Worm (Caenorhabditis elegans): ENCODE results near the gene K10B2.4.

Gene K10B2.4

DNA sequence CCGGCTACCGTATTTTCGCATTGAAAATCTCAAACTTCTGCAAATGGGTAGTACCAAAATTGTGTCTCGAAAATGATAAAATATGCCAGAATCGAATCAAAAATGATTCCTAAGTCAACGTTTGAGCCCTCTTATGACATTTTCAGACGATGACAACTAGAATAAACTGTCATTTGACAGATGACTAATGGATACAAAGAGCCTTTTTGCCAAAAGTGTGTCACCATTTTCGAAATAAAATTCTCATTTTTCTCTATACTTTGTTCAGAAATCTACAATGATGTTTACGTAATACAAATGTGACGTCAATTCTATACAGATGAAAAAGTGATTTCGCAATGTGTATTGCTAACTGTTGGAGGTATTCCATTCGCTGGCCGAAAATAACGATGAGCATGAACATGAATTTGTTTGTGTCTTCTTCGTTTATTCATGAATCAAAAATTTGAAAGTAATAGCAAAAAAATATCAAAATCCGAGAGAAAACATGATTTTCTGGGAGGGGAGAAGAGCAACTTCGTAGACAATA, 14.1 kb downstream of the K10B2.4 start (continued):
- TF ChIP-seq nhr-84 (tag; optimal IDR thresholded peaks at IDR 0.05) (no peak), efl-1 (optimal IDR thresholded peaks at IDR 0.05) (peak; percentile 16 to 57), efl-1 (GFP tag; optimal IDR thresholded peaks at IDR 0.05 in 1 of 2) (no peak), C04F5.9 (tag; optimal IDR thresholded peaks at IDR 0.05) (peak; percentile 5), nhr-20 (tag; optimal IDR thresholded peaks at IDR 0.05) (peak; percentile 56), ceh-8 (GFP tag; optimal IDR thresholded peaks at IDR 0.05) (no peak), nhr-12 (tag; optimal IDR thresholded peaks at IDR 0.05) (no peak), F16B12.6 (tag; optimal IDR thresholded peaks at IDR 0.05) (no peak), isw-1 (GFP tag; IDR thresholded peaks at IDR 0.05) (no peak), egl-13 (tag; optimal IDR thresholded peaks at IDR 0.05) (no peak), hpl-2 (GFP tag; optimal IDR thresholded peaks at IDR 0.05) (peak; percentile 80), irx-1 (tag; optimal IDR thresholded peaks at IDR 0.05) (no peak), grh-1 (GFP tag; IDR thresholded peaks at IDR 0.05) (0 out of 2 replicates have a peak, but pooled peaks have one; percentile 13)

DNA sequence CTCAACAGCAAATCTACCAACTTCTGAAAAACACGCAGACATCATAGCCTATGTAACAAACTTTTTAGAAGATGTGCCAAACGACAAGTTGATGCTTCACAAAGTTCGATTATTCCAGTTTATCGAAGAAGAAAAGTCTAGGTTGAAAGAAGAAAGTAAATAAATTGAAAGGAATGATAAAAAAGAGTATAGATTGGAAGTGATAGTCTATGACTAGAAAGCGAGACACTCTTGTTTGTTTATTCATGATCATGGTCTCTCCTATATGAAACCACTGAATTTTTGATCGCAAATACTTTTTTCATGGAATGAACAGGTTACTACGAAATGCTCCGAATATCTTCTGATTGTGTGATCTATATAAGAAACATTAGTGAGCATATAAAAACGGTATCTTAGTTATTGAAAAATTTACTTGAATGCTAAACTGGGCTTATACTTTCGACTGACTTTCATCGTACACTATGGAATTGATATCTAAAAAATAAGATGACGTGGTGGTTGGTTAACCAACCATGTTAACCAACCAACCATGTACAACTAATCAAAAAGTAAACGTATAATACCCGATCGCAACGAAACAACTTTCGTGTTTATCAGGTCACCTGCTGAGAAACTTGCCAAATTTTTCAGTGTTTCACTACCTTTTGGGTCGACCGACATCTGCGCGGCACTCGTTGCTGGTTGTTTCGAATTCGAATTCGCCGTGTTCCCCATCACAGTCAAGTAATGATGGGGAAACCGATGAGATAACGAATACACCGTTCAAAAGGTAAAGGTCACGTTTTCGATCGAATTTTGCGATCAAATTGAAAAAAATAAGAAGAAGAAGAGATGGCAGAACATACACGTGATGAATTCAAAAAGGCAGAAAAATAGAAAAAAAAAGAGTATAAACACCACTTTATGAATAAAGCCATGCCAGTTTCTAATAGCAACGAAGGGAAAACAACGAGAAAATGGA, 15.3 kb downstream of the K10B2.4 start, which contains the start of gene C32D5.8:
Gene C32D5.8 (minus strand): TSS at position 770 of the 964 bp plus-strand sequence.
- TF ChIP-seq nhr-85 (tag) (peak; percentile 69), nhr-20 (tag; optimal IDR thresholded peaks at IDR 0.05) (peak; percentile 47), mdl-1 (tag; optimal IDR thresholded peaks at IDR 0.05) (peak in 1 of 2 experiments; percentile 34), ama-1 (optimal IDR thresholded peaks at IDR 0.05) (peak; percentile 45), fkh-8 (tag; optimal IDR thresholded peaks at IDR 0.05) (peak; percentile 32), lin-14 (GFP tag; optimal IDR thresholded peaks at IDR 0.05) (peak; percentile 58), nhr-76 (tag; optimal IDR thresholded peaks at IDR 0.05) (no peak), snu-23 (GFP tag; optimal IDR thresholded peaks at IDR 0.05) (peak; percentile 28), hpl-2 (GFP tag; optimal IDR thresholded peaks at IDR 0.05) (no peak), efl-1 (optimal IDR thresholded peaks at IDR 0.05) (no peak), efl-1 (GFP tag; optimal IDR thresholded peaks at IDR 0.05 in 1 of 2) (peak in 1 of 2 experiments; percentile 79), blmp-1 (tag; optimal IDR thresholded peaks at IDR 0.05) (peak; percentile 37), grh-1 (GFP tag; IDR thresholded peaks at IDR 0.05) (0 out of 2 replicates have a peak, but pooled peaks have one; percentile 8), hlh-17 (GFP tag; optimal IDR thresholded peaks at IDR 0.05; ENCODE audit: borderline replicate concordance) (no peak), nhr-71 (tag; optimal IDR thresholded peaks at IDR 0.05) (peak; percentile 26), lin-35 (GFP tag; optimal IDR thresholded peaks at IDR 0.05) (peak in 1 of 2 experiments; percentile 33), ztf-11 (tag; optimal IDR thresholded peaks at IDR 0.05) (no peak), mep-1 (tag; optimal IDR thresholded peaks at IDR 0.05) (peak; percentile 37), mef-2 (tag; optimal IDR thresholded peaks at IDR 0.05) (no peak), dpl-1 (GFP tag; optimal IDR thresholded peaks at IDR 0.05) (peak in 1 of 3 experiments; percentile 8), Y116A8C.19 (tag; optimal IDR thresholded peaks at IDR 0.05; ENCODE audit: borderline replicate concordance) (no peak), elt-2 (tag; optimal IDR thresholded peaks at IDR 0.05) (peak; percentile 13), elt-3 (tag; optimal IDR thresholded peaks at IDR 0.05) (peak in 1 of 6 experiments; percentile 21)

DNA sequence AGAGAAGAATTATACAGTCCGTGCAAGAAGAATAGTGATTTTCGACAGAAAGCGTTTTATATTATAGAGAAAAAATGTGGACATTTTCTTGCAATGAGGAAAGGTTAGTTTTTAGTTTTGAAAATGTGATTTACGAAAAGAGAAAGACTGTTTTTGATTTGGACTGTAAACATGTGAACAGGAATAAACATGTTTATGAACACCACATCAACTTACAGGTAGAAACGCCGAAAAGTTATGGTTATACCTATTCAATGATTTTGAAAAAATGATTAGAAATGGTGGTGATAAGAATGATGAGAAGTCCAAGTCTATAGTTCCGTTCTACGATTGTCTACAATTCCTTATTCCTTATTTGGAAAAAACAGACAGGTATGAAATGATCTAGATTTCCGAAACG, 16.2 kb downstream of the K10B2.4 start:
- TF ChIP-seq zip-4 (GFP tag; optimal IDR thresholded peaks at IDR 0.05), result no peak
- TF ChIP-seq lin-14 (GFP tag; optimal IDR thresholded peaks at IDR 0.05), result no peak
- no peak for TF ChIP-seq aha-1 (tag; optimal IDR thresholded peaks at IDR 0.05)

DNA sequence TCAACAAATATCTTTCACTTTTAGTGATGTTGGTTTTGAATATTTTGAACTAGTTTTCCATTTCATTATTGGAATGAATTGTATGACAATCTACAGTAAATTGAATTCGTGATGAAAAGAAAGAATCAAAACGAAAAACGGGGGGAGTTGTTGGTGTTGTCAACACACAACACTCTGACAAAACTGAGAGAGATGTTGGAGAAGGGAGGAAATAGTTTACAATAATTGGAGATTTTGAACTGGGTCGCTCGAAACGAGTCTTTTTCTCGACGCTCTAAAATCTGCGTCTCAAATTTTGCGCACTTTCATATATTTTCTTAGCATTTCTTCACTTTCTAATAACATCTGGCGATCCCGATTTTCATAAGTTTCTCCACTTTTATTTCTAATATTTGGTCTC, 16.9 kb downstream of the K10B2.4 start, which contains the start of gene txt-18:
Gene txt-18 (plus strand): TSS at position 180 of the 400 bp plus-strand sequence.
- TF ChIP-seq xbp-1 (tag; optimal IDR thresholded peaks at IDR 0.05) (no peak), hlh-4 (tag; optimal IDR thresholded peaks at IDR 0.05) (no peak), egl-13 (tag; optimal IDR thresholded peaks at IDR 0.05) (no peak), unc-30 (tag; optimal IDR thresholded peaks at IDR 0.05) (no peak), lin-15B (tag; optimal IDR thresholded peaks at IDR 0.05) (no peak), isw-1 (GFP tag; IDR thresholded peaks at IDR 0.05) (no peak), hpl-2 (GFP tag; optimal IDR thresholded peaks at IDR 0.05) (no peak), nhr-47 (tag; optimal IDR thresholded peaks at IDR 0.05) (peak; percentile 19), lin-35 (GFP tag; optimal IDR thresholded peaks at IDR 0.05) (peak in 1 of 2 experiments; percentile 13), swsn-7 (tag; optimal IDR thresholded peaks at IDR 0.05) (peak; percentile 1), snu-23 (GFP tag; optimal IDR thresholded peaks at IDR 0.05) (peak; percentile 51), fos-1 (tag; optimal IDR thresholded peaks at IDR 0.05) (no peak), nhr-28 (tag; optimal IDR thresholded peaks at IDR 0.05) (no peak), nhr-71 (tag; optimal IDR thresholded peaks at IDR 0.05) (peak; percentile 52), sup-37 (GFP tag; optimal IDR thresholded peaks at IDR 0.05) (no peak), nhr-12 (tag; optimal IDR thresholded peaks at IDR 0.05) (no peak), unc-86 (tag; optimal IDR thresholded peaks at IDR 0.05) (no peak), lin-14 (GFP tag; optimal IDR thresholded peaks at IDR 0.05) (peak; percentile 69), ceh-88 (GFP tag; IDR thresholded peaks at IDR 0.05) (no peak)
